Worm (Caenorhabditis elegans): ENCODE results near the gene F53H4.3.

DNA sequence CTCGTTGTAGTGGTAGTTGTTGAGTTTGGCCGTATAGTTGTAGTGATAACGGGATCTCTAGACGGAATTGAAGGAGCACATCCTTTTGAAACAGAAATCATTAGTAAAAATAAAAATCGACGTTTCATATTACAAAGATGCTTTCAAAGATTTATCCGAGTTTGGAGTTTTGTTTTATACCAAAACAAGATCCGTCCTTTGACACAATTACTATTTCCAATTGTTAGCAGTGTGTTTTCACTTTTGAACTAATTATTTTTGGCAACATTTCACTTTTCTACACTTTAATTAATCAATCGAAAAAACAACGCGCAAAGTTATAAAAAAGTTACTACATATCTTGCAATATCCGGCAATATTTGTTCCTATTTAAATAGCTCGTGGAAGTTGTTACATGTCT is 29.6 kb upstream of the F53H4.3 start, which contains the start of the genes F31B9.4 and F31B9.2:
- no peak for TF ChIP-seq elt-3 (tag; optimal IDR thresholded peaks at IDR 0.05)
- no peak for TF ChIP-seq ztf-4 (tag; optimal IDR thresholded peaks at IDR 0.05)
- TF ChIP-seq nhr-11 (tag; optimal IDR thresholded peaks at IDR 0.05): no peak
- no peak for TF ChIP-seq ZK546.5 (tag; optimal IDR thresholded peaks at IDR 0.05)
- no peak for TF ChIP-seq nhr-10 (tag; optimal IDR thresholded peaks at IDR 0.05)
- TF ChIP-seq ama-1 (optimal IDR thresholded peaks at IDR 0.05): no peak
- TF ChIP-seq nhr-237 (tag; optimal IDR thresholded peaks at IDR 0.05): no peak
- no peak for TF ChIP-seq alr-1 (tag; optimal IDR thresholded peaks at IDR 0.05)
- no peak for TF ChIP-seq zag-1 (tag; optimal IDR thresholded peaks at IDR 0.05)
- TF ChIP-seq sem-4 (tag; optimal IDR thresholded peaks at IDR 0.05): no peak
- TF ChIP-seq ztf-11 (tag; optimal IDR thresholded peaks at IDR 0.05): no peak
- TF ChIP-seq snpc-4 (tag; optimal IDR thresholded peaks at IDR 0.05): no peak
- no peak for TF ChIP-seq mdl-1 (tag; optimal IDR thresholded peaks at IDR 0.05)
- no peak for TF ChIP-seq nhr-77 (tag; optimal IDR thresholded peaks at IDR 0.05)

All from whole organism, L2 larva.